Fruit fly (Drosophila melanogaster): ENCODE measurements around the gene CG15482.

CG15482 gene

DNA sequence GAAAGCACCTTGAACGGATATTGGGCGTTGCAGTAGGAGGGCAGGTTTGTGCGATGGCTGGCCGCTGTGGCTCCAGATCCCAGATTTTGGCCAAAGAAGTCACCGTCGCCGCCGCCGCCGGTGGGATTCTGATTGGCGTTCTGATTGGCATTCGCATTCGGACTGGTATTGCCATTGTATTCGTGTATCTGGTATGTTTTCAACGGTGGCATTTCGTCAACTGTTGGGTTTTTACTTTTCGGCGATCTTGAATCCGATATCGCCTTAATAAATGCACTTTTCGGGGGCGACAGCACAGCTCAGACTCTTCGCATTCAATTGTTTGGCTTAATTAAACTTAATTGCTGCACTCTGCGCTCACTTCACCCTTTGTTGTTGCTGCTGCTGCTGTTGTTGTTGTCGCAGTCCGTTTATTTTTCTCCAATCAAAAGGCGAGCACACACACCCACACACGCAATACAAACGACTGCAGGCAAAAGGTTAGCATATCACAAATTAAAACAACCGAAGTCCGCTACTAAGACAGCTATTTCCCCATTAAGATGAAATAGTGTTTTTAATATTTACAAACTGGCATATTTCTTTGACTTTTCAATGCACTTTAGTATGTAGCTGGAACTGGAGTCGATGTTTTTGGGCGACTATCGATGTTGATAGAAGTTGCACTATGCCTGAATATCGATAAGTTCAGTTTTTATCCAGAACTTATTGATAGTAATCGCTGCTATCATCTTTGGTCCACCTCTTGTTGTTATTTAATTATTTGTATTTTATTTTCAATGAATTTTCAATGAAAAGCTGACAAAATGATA is 7.9 kb upstream of the CG15482 start, which contains the start of the genes CG9426 and mRF1 (continued):
- TF ChIP-seq her (GFP tag; optimal IDR thresholded peaks at IDR 0.05) (peak; percentile 22), pros (GFP tag; optimal IDR thresholded peaks at IDR 0.05) (no peak), otp (GFP tag; IDR thresholded peaks at IDR 0.05) (no peak), CG4360 (GFP tag; IDR thresholded peaks at IDR 0.05) (peak; percentile 97), CG17186 (GFP tag; optimal IDR thresholded peaks at IDR 0.05) (peak; percentile 19), croc (GFP tag; conservative IDR thresholded peaks at IDR 0.05) (no peak), ro (GFP tag; IDR thresholded peaks at IDR 0.05) (no peak), gem (tag; optimal IDR thresholded peaks at IDR 0.05) (no peak), wek (GFP tag; optimal IDR thresholded peaks at IDR 0.05) (no peak), CG14014 (GFP tag; IDR thresholded peaks at IDR 0.05) (no peak), CG2889 (GFP tag; IDR thresholded peaks at IDR 0.05) (no peak), dpn (GFP tag; optimal IDR thresholded peaks at IDR 0.05) (peak; percentile 17 to 24), NK7.1 (GFP tag; optimal IDR thresholded peaks at IDR 0.05) (no peak), Nf-YA (GFP tag; IDR thresholded peaks at IDR 0.05) (no peak), lab (GFP tag; optimal IDR thresholded peaks at IDR 0.05) (no peak), CG15269 (tag; optimal IDR thresholded peaks at IDR 0.05) (no peak), ci (GFP tag; IDR thresholded peaks at IDR 0.05) (no peak), CG2129 (GFP tag; IDR thresholded peaks at IDR 0.05; ENCODE audit: partially characterized antibody) (peak; percentile 85; the same call in 1 of the 2 replicates), fu2 (GFP tag; optimal IDR thresholded peaks at IDR 0.05) (peak; percentile 14), CG10565 (GFP tag; optimal IDR thresholded peaks at IDR 0.05) (no peak), tap (tag; optimal IDR thresholded peaks at IDR 0.05) (no peak), CG7928 (GFP tag; optimal IDR thresholded peaks at IDR 0.05) (no peak), Sin3A (optimal IDR thresholded peaks at IDR 0.05) (peak; percentile 59), CG9876 (GFP tag; optimal IDR thresholded peaks at IDR 0.05) (no peak), ftz-f1 (GFP tag; optimal IDR thresholded peaks at IDR 0.05) (no peak), shn (GFP tag; optimal IDR thresholded peaks at IDR 0.05) (no peak), kni (GFP tag; optimal IDR thresholded peaks at IDR 0.05) (peak; percentile 62), Xbp1 (GFP tag; optimal IDR thresholded peaks at IDR 0.05) (peak; percentile 34), Chrac-16 (GFP tag; optimal IDR thresholded peaks at IDR 0.05) (no peak), Lhr (GFP tag; optimal IDR thresholded peaks at IDR 0.05) (no peak), bab2 (GFP tag; optimal IDR thresholded peaks at IDR 0.05) (no peak), CG6813 (GFP tag; optimal IDR thresholded peaks at IDR 0.05) (no peak), CG14965 (GFP tag; optimal IDR thresholded peaks at IDR 0.05; ENCODE audit: borderline replicate concordance) (no peak), Dbx (GFP tag; IDR thresholded peaks at IDR 0.05) (0 out of 3 replicates have a peak, but pooled peaks have one; percentile 35), CG30020 (tag; optimal IDR thresholded peaks at IDR 0.05) (peak; percentile 51), CG1603 (tag; optimal IDR thresholded peaks at IDR 0.05) (peak; percentile 54), CG12155 (GFP tag; optimal IDR thresholded peaks at IDR 0.05) (peak; percentile 17), zf30C (GFP tag; optimal IDR thresholded peaks at IDR 0.05) (no peak), Hsf (GFP tag; optimal IDR thresholded peaks at IDR 0.05) (peak; percentile 31), repo (GFP tag; optimal IDR thresholded peaks at IDR 0.05) (no peak), HmgZ (tag; optimal IDR thresholded peaks at IDR 0.05) (peak; percentile 37), Fer1 (GFP tag; optimal IDR thresholded peaks at IDR 0.05) (peak; percentile 39), CG10321 (GFP tag; IDR thresholded peaks at IDR 0.05) (no peak), chn (GFP tag; optimal IDR thresholded peaks at IDR 0.05) (no peak), CG8478 (optimal IDR thresholded peaks at IDR 0.05) (no peak), CG8290 (GFP tag; optimal IDR thresholded peaks at IDR 0.05) (no peak), CG8290 (tag; optimal IDR thresholded peaks at IDR 0.05) (no peak), disco-r (GFP tag; optimal IDR thresholded peaks at IDR 0.05) (no peak), Sry-δ (GFP tag; optimal IDR thresholded peaks at IDR 0.05) (peak; percentile 96), nom (GFP tag; optimal IDR thresholded peaks at IDR 0.05) (no peak), Bdp1 (GFP tag; optimal IDR thresholded peaks at IDR 0.05) (no peak)

Measured in whole organism, embryonic.